Worm (Caenorhabditis elegans) whole organism, L4 larva: ENCODE data around the gene K10C2.14.

Experiments used
- D1046.2 ChIP-seq: fragments of 200-800 bp; sonication (Bioruptor generic); IDR thresholded peaks from 2 replicates; pipeline ENCODE4 v1.3.6; 2022; ENCODE audit warnings: missing genetic modification characterization, missing compliant biosample characterization
- F10B5.3 ChIP-seq: sonication (generic microtip); optimal IDR thresholded peaks from 2 replicates; lab custom pipeline; 2016; ENCODE audit warnings: mild to moderate bottlenecking, missing genetic modification characterization, missing compliant biosample characterization
- F44E2.7 ChIP-seq: fragments of 200-800 bp; sonication (Bioruptor generic); IDR thresholded peaks from 2 replicates; pipeline ENCODE4 v2.1.2; 2022; ENCODE audit warnings: missing genetic modification characterization, missing compliant biosample characterization
- R02D3.7 ChIP-seq: fragments of 150-350 bp; sonication (generic microtip); optimal IDR thresholded peaks from 3 replicates; lab custom pipeline; 2014; ENCODE audit warnings: missing biosample characterization, missing genetic modification characterization
- Y5F2A.4 ChIP-seq: fragments of 200-800 bp; sonication (Bioruptor generic); optimal IDR thresholded peaks from 2 replicates; lab custom pipeline; 2018; ENCODE audit warnings: mild to moderate bottlenecking, missing genetic modification characterization, missing compliant biosample characterization
- ZK546.5 ChIP-seq, 2 experiments: sonication (generic microtip); optimal IDR thresholded peaks; 2 replicates each; lab custom pipeline; 2017; ENCODE audit warnings: missing biosample characterization in 2 of 2, missing genetic modification characterization in 2 of 2
- arid-1 ChIP-seq: fragments of 200-800 bp; sonication (Bioruptor generic); conservative IDR thresholded peaks from 2 replicates; pipeline ENCODE4 v1.3.6; 2022; ENCODE audit warnings: missing genetic modification reagents, missing genetic modification characterization, missing compliant biosample characterization
- attf-4 ChIP-seq: sonication (generic microtip); optimal IDR thresholded peaks from 3 replicates; lab custom pipeline; 2017; ENCODE audit warnings: missing biosample characterization, missing genetic modification characterization
- ceh-20 ChIP-seq: fragments of 200-800 bp; sonication (Bioruptor generic); IDR thresholded peaks from 2 replicates; pipeline ENCODE4 v1.3.6; 2022; ENCODE audit warnings: missing genetic modification reagents, missing genetic modification characterization, missing compliant biosample characterization
- ceh-82 ChIP-seq: sonication (generic microtip); optimal IDR thresholded peaks from 2 replicates; lab custom pipeline; 2017; ENCODE audit warnings: missing biosample characterization, missing genetic modification characterization
- daf-16 ChIP-seq, 3 experiments: sonication (generic microtip); optimal IDR thresholded peaks; 2 replicates each; lab custom pipeline; 2016 to 2017; ENCODE audit warnings: missing genetic modification characterization in 3 of 3, missing genetic modification reagents in 3 of 3, mild to moderate bottlenecking in 2 of 3, missing compliant biosample characterization in 2 of 3, missing biosample characterization in 1 of 3, moderate library complexity in 1 of 3
- dmd-6 ChIP-seq: fragments of 200-800 bp; sonication (Bioruptor generic); IDR thresholded peaks from 2 replicates; pipeline ENCODE4 v1.3.6; 2022; ENCODE audit warnings: missing genetic modification reagents, missing genetic modification characterization, missing compliant biosample characterization
- dmd-9 ChIP-seq: fragments of 200-800 bp; sonication (Bioruptor generic); IDR thresholded peaks from 2 replicates; pipeline ENCODE4 v1.3.6; 2022; ENCODE audit warnings: missing genetic modification reagents, missing genetic modification characterization, missing compliant biosample characterization
- dpl-1 ChIP-seq: fragments of 150-350 bp; optimal IDR thresholded peaks from 2 replicates; lab custom pipeline; 2014; ENCODE audit warnings: missing biosample characterization, missing genetic modification reagents, missing genetic modification characterization
- dve-1 ChIP-seq: sonication (generic microtip); optimal IDR thresholded peaks from 2 replicates; lab custom pipeline; 2017; ENCODE audit warnings: antibody characterized with exemption, mild to moderate bottlenecking, missing genetic modification characterization, missing compliant biosample characterization; ENCODE audit not compliant: insufficient read depth
- hmg-1.1 ChIP-seq: fragments of 200-800 bp; sonication (Bioruptor generic); IDR thresholded peaks from 2 replicates; pipeline ENCODE4 v1.3.6; 2022; ENCODE audit warnings: missing genetic modification reagents, missing genetic modification characterization, missing compliant biosample characterization
- lin-1 ChIP-seq: fragments of 200-800 bp; sonication (Bioruptor generic); IDR thresholded peaks from 2 replicates; pipeline ENCODE4 v1.3.6; 2022; ENCODE audit warnings: missing genetic modification reagents, missing genetic modification characterization, missing compliant biosample characterization
- lin-29 ChIP-seq: fragments of 200-800 bp; sonication (Bioruptor generic); IDR thresholded peaks from 2 replicates; pipeline ENCODE4 v1.3.6; 2022; ENCODE audit warnings: missing genetic modification reagents, missing genetic modification characterization, missing compliant biosample characterization
- lir-3 ChIP-seq: sonication (generic microtip); optimal IDR thresholded peaks from 2 replicates; lab custom pipeline; 2016; ENCODE audit warnings: mild to moderate bottlenecking, missing genetic modification characterization, missing compliant biosample characterization
- madf-5 ChIP-seq, 2 experiments: fragments of 200-800 bp; sonication (Bioruptor generic); IDR thresholded peaks; 2 replicates each; pipeline ENCODE4 v1.3.6; 2022; ENCODE audit warnings: missing compliant biosample characterization in 2 of 2, missing genetic modification characterization in 2 of 2
- madf-9 ChIP-seq: fragments of 200-800 bp; sonication (Bioruptor generic); conservative IDR thresholded peaks from 2 replicates; pipeline ENCODE4 v1.3.6; 2022; ENCODE audit warnings: missing genetic modification reagents, missing genetic modification characterization, missing compliant biosample characterization
- mes-2 ChIP-seq: sonication (generic microtip); optimal IDR thresholded peaks from 2 replicates; lab custom pipeline; 2016; ENCODE audit warnings: missing genotype, mild to moderate bottlenecking, missing genetic modification characterization, missing compliant biosample characterization; ENCODE audit not compliant: poor library complexity, severe bottlenecking
- mxl-2 ChIP-seq: fragments of 200-800 bp; sonication (Bioruptor generic); conservative IDR thresholded peaks from 2 replicates; pipeline ENCODE4 v1.3.6; 2022; ENCODE audit warnings: missing genetic modification reagents, missing genetic modification characterization, missing compliant biosample characterization
- mxl-3 ChIP-seq: fragments of 200-800 bp; sonication (Bioruptor generic); optimal IDR thresholded peaks from 2 replicates; lab custom pipeline; 2018; ENCODE audit warnings: mild to moderate bottlenecking, missing genetic modification characterization, missing compliant biosample characterization
- nhr-10 ChIP-seq: fragments of 150-350 bp; optimal IDR thresholded peaks from 2 replicates; lab custom pipeline; 2014; ENCODE audit warnings: missing biosample characterization, missing genetic modification characterization
- nhr-28 ChIP-seq: fragments of 150-350 bp; optimal IDR thresholded peaks from 2 replicates; lab custom pipeline; 2014; ENCODE audit warnings: missing biosample characterization, missing genetic modification characterization
- pha-4 ChIP-seq, 2 experiments: fragments of 150-350 bp in 1 of 2; fragments of 200-800 bp in 1 of 2; sonication (Bioruptor generic) in 1 of 2; IDR thresholded peaks in 1 of 2; optimal IDR thresholded peaks in 1 of 2; 2 replicates each; pipeline versions ENCODE4 v1.3.6 to Lab custom; 2014 to 2022; ENCODE audit warnings: missing genetic modification characterization in 2 of 2, missing genetic modification reagents in 2 of 2, missing biosample characterization in 1 of 2, missing compliant biosample characterization in 1 of 2
- php-3 ChIP-seq: fragments of 200-800 bp; sonication (Bioruptor generic); IDR thresholded peaks from 2 replicates; pipeline ENCODE4 v1.3.6; 2022; ENCODE audit warnings: missing genetic modification reagents, missing genetic modification characterization, missing compliant biosample characterization
- pqm-1 ChIP-seq: sonication (generic microtip); optimal IDR thresholded peaks from 2 replicates; lab custom pipeline; 2017; ENCODE audit warnings: missing biosample characterization, missing genetic modification characterization
- saeg-2 ChIP-seq: fragments of 200-800 bp; sonication (Bioruptor generic); IDR thresholded peaks from 2 replicates; pipeline ENCODE4 v1.3.6; 2022; ENCODE audit warnings: missing genetic modification reagents, missing genetic modification characterization, missing compliant biosample characterization
- sdz-12 ChIP-seq: fragments of 200-800 bp; sonication (Bioruptor generic); optimal IDR thresholded peaks from 2 replicates; lab custom pipeline; 2018; ENCODE audit warnings: mild to moderate bottlenecking, missing genetic modification characterization, missing compliant biosample characterization
- spr-3 ChIP-seq: fragments of 200-800 bp; sonication (Bioruptor generic); optimal IDR thresholded peaks from 2 replicates; lab custom pipeline; 2018; ENCODE audit warnings: mild to moderate bottlenecking, missing genetic modification characterization, missing compliant biosample characterization
- unc-62 ChIP-seq, 3 experiments: fragments of 150-350 bp in 1 of 3; sonication (generic microtip); optimal IDR thresholded peaks in 2 of 3; peaks in 1 of 3; 1 replicate in 1 of 3; 2 replicates in 2 of 3; lab custom pipeline; 2014 to 2017; ENCODE audit warnings: missing biosample characterization in 3 of 3, missing genetic modification characterization in 3 of 3, missing genetic modification reagents in 3 of 3, missing genotype in 1 of 3
- vab-7 ChIP-seq: fragments of 200-800 bp; sonication (Bioruptor generic); IDR thresholded peaks from 2 replicates; pipeline ENCODE4 v1.3.6; 2022; ENCODE audit warnings: missing genetic modification reagents, missing genetic modification characterization, missing compliant biosample characterization
- zfp-3 ChIP-seq: fragments of 200-800 bp; sonication (Bioruptor generic); conservative IDR thresholded peaks from 2 replicates; pipeline ENCODE4 v1.3.6; 2022; ENCODE audit warnings: missing genetic modification reagents, missing genetic modification characterization, missing compliant biosample characterization
- zip-2 ChIP-seq: fragments of 150-350 bp; optimal IDR thresholded peaks from 2 replicates; lab custom pipeline; 2014; ENCODE audit warnings: missing biosample characterization, missing genetic modification characterization

K10C2.14 gene

ce11 chrX:6440464-6440863 lies at the start of gene K10C2.14:
Gene K10C2.14 (minus strand): TSS chrX:6440564.
- no peak for TF ChIP-seq dmd-9 (GFP tag; lab: Robert Waterston, UW)
- no peak for TF ChIP-seq ceh-82 (tag; lab: Kevin White, UChicago)
- TF ChIP-seq mxl-3 (GFP tag; lab: Kevin White, UChicago) = no peak
- TF ChIP-seq F44E2.7 (GFP tag; lab: Robert Waterston, UW) = no peak
- TF ChIP-seq nhr-10 (tag; lab: Kevin White, UChicago) = no peak

ce11 chrX:6484780-6485179 lies 44.4 kb upstream of the K10C2.14 start, which contains the start of gene gar-1:
Gene gar-1 (minus strand): TSS chrX:6484880.
- TF ChIP-seq madf-9 (GFP tag; lab: Robert Waterston, UW) = no peak
- TF ChIP-seq zfp-3 (GFP tag; lab: Robert Waterston, UW) = no peak
- TF ChIP-seq mxl-2 (GFP tag; lab: Robert Waterston, UW) = no peak
- no peak for TF ChIP-seq sdz-12 (GFP tag; lab: Kevin White, UChicago)
- no peak for TF ChIP-seq php-3 (GFP tag; lab: Robert Waterston, UW)
- TF ChIP-seq ceh-20 = no peak
- TF ChIP-seq F44E2.7 (GFP tag; lab: Robert Waterston, UW) = no peak
- no peak for TF ChIP-seq mes-2 (tag; lab: Kevin White, UChicago)
- TF ChIP-seq vab-7 (GFP tag; lab: Robert Waterston, UW) = no peak
- TF ChIP-seq zip-2 (tag; lab: Kevin White, UChicago) = no peak
- no peak for TF ChIP-seq D1046.2 (GFP tag; lab: Robert Waterston, UW)
- no peak for TF ChIP-seq lir-3 (tag; lab: Kevin White, UChicago)
- no peak for TF ChIP-seq pha-4 (GFP tag; IDR thresholded peaks at IDR 0.05; lab: Robert Waterston, UW)
- no peak for TF ChIP-seq pha-4 (tag; optimal IDR thresholded peaks at IDR 0.05; lab: Kevin White, UChicago)
- TF ChIP-seq arid-1 = no peak
- no peak for TF ChIP-seq daf-16 (GFP tag; optimal IDR thresholded peaks at IDR 0.05; lab: Kevin White, UChicago)
- no peak for TF ChIP-seq daf-16 (tag; optimal IDR thresholded peaks at IDR 0.05; lab: Kevin White, UChicago)
- no peak for TF ChIP-seq spr-3
- TF ChIP-seq ZK546.5 (tag; optimal IDR thresholded peaks at IDR 0.05; lab: Kevin White, UChicago) = no peak

- peak; percentile 22 for TF ChIP-seq nhr-28 (tag; lab: Kevin White, UChicago)
- TF ChIP-seq attf-4 (tag; lab: Kevin White, UChicago) = no peak
- no peak for TF ChIP-seq hmg-1.1 (GFP tag; lab: Robert Waterston, UW)
- peak; percentile 16 for TF ChIP-seq pqm-1 (tag; lab: Kevin White, UChicago)
- TF ChIP-seq dve-1 (tag; lab: Kevin White, UChicago) = peak; percentile 36
- peak; percentile 70 for TF ChIP-seq php-3 (GFP tag; lab: Robert Waterston, UW)
Measured at ce11 chrX:6476540-6476939, 36.2 kb upstream of the K10C2.14 start, which contains the start of gene C15B12.1. Gene C15B12.1 (plus strand): TSS chrX:6476810.

- no peak for TF ChIP-seq mxl-2 (GFP tag; lab: Robert Waterston, UW)
- peak in 1 of 2 experiments; percentile 17 for TF ChIP-seq unc-62 (GFP tag; optimal IDR thresholded peaks at IDR 0.05 in 1 of 2; lab: Kevin White, UChicago)
- TF ChIP-seq unc-62 (tag; optimal IDR thresholded peaks at IDR 0.05; lab: Kevin White, UChicago) = no peak
- TF ChIP-seq lin-1 = no peak
- TF ChIP-seq daf-16 (GFP tag; optimal IDR thresholded peaks at IDR 0.05; lab: Kevin White, UChicago) = peak in 1 of 2 experiments; percentile 87
- TF ChIP-seq daf-16 (tag; optimal IDR thresholded peaks at IDR 0.05; lab: Kevin White, UChicago) = no peak
- no peak for TF ChIP-seq spr-3
- TF ChIP-seq Y5F2A.4 = no peak
Measured at ce11 chrX:6473698-6474314, 33.4 kb upstream of the K10C2.14 start, which contains the start of the genes C15B12.4 and C15B12.8. Gene C15B12.4 (minus strand): TSS chrX:6473748. Gene C15B12.8 (plus strand): TSS chrX:6474264.

ce11 chrX:6468499-6468898 lies 28.1 kb upstream of the K10C2.14 start, which contains the start of gene C15B12.9:
Gene C15B12.9 (plus strand): TSS chrX:6468799.
- no peak for TF ChIP-seq sdz-12 (GFP tag; lab: Kevin White, UChicago)
- TF ChIP-seq dmd-6 (GFP tag; lab: Robert Waterston, UW) = no peak
- TF ChIP-seq R02D3.7 (tag; lab: Kevin White, UChicago) = no peak
- no peak for TF ChIP-seq madf-5 (GFP tag; IDR thresholded peaks at IDR 0.05; lab: Robert Waterston, UW)
- no peak for TF ChIP-seq dpl-1 (GFP tag; lab: Kevin White, UChicago)
- TF ChIP-seq saeg-2 (GFP tag; lab: Robert Waterston, UW) = no peak
- TF ChIP-seq unc-62 (GFP tag; optimal IDR thresholded peaks at IDR 0.05 in 1 of 2; lab: Kevin White, UChicago) = peak in 1 of 2 experiments; percentile 42
- TF ChIP-seq unc-62 (tag; optimal IDR thresholded peaks at IDR 0.05; lab: Kevin White, UChicago) = no peak
- no peak for TF ChIP-seq lin-29 (GFP tag; lab: Robert Waterston, UW)
- TF ChIP-seq F10B5.3 (tag; lab: Kevin White, UChicago) = no peak
